Worm (Caenorhabditis elegans) whole organism, L4/young adult: ENCODE results near the gene dnj-3.

ENCODE experiments used
- W03F9.2 ChIP-seq: fragments of 150-350 bp; optimal IDR thresholded peaks from 2 replicates; lab custom pipeline; 2014; ENCODE audit warnings: missing biosample characterization, missing genetic modification characterization
- dao-5 ChIP-seq: sonication (generic microtip); optimal IDR thresholded peaks from 2 replicates; lab custom pipeline; 2016; ENCODE audit warnings: missing genotype, missing genetic modification characterization, moderate library complexity, missing compliant biosample characterization
- him-1 ChIP-seq: sonication (generic microtip); optimal IDR thresholded peaks from 2 replicates; lab custom pipeline; 2016; ENCODE audit warnings: missing genotype, missing genetic modification reagents, missing genetic modification characterization, missing compliant biosample characterization

- no peak for TF ChIP-seq him-1 (tag; lab: Kevin White, UChicago)
- TF ChIP-seq W03F9.2 (tag; lab: Kevin White, UChicago), result no peak
- TF ChIP-seq dao-5 (tag; lab: Kevin White, UChicago), result no peak
These were observed 13.7 kb upstream of the dnj-3 start for ce11 chrV:15054733-15055132.
